Fruit fly (Drosophila melanogaster) whole organism, embryonic: ENCODE data around the gene pigs.
A peak's percentile ranks its signal among the peaks of the same experiment; 100 is the strongest.

ENCODE experiments used
- CG12236 ChIP-seq: fragments of 200-800 bp; sonication (Bioruptor generic); optimal IDR thresholded peaks from 2 replicates; lab custom pipeline; 2016; ENCODE audit warnings: missing biosample characterization, missing genetic modification characterization
- CG12659 ChIP-seq: fragments of 200-800 bp; sonication (Bioruptor generic); optimal IDR thresholded peaks from 3 replicates; lab custom pipeline; 2017; ENCODE audit warnings: mild to moderate bottlenecking, missing biosample characterization, missing genetic modification reagents, missing genetic modification characterization
- CG17328 ChIP-seq: fragments of 200-800 bp; sonication (Bioruptor generic); IDR thresholded peaks from 2 replicates; pipeline ENCODE4 v1.3.6; 2022; ENCODE audit warnings: missing biosample characterization, missing genetic modification characterization
- CG17568 ChIP-seq: fragments of 200-800 bp; sonication (Bioruptor generic); optimal IDR thresholded peaks from 2 replicates; lab custom pipeline; 2018; ENCODE audit warnings: missing biosample characterization, mild to moderate bottlenecking, missing genetic modification characterization, moderate library complexity
- CG3847 ChIP-seq: fragments of 200-800 bp; sonication (Bioruptor generic); IDR thresholded peaks from 2 replicates; pipeline ENCODE4 v1.3.6; 2022; ENCODE audit warnings: missing biosample characterization, missing genetic modification characterization
- CG6254 ChIP-seq: fragments of 200-800 bp; sonication (Bioruptor generic); optimal IDR thresholded peaks from 3 replicates; lab custom pipeline; 2017; ENCODE audit warnings: mild to moderate bottlenecking, missing biosample characterization, missing genetic modification reagents, missing genetic modification characterization
- CG6813 ChIP-seq: fragments of 200-800 bp; sonication (Bioruptor generic); optimal IDR thresholded peaks from 2 replicates; lab custom pipeline; 2017; ENCODE audit warnings: missing biosample characterization, missing genetic modification characterization, mild to moderate bottlenecking, moderate library complexity, missing genetic modification reagents
- Hmr ChIP-seq: fragments of 200-800 bp; sonication (Bioruptor generic); optimal IDR thresholded peaks from 3 replicates; lab custom pipeline; 2017; ENCODE audit warnings: mild to moderate bottlenecking, missing biosample characterization, missing genetic modification reagents, missing genetic modification characterization
- Scr ChIP-seq: fragments of 200-800 bp; sonication (Bioruptor generic); IDR thresholded peaks from 2 replicates; pipeline ENCODE4 v1.3.6; 2022; ENCODE audit warnings: missing biosample characterization, missing genetic modification characterization; ENCODE audit not compliant: partially characterized antibody
- tgo ChIP-seq: fragments of 200-800 bp; sonication (Bioruptor generic); IDR thresholded peaks from 3 replicates; pipeline ENCODE4 v1.3.6; 2022; ENCODE audit warnings: missing biosample characterization, missing genetic modification characterization
- tio ChIP-seq: fragments of 200-800 bp; sonication (Bioruptor generic); optimal IDR thresholded peaks from 2 replicates; lab custom pipeline; 2017; ENCODE audit warnings: missing biosample characterization, missing genetic modification characterization, inconsistent platforms
- trh ChIP-seq: fragments of 200-800 bp; sonication (Bioruptor generic); optimal IDR thresholded peaks from 2 replicates; lab custom pipeline; 2016; ENCODE audit warnings: missing biosample characterization, missing genetic modification characterization

DNA sequence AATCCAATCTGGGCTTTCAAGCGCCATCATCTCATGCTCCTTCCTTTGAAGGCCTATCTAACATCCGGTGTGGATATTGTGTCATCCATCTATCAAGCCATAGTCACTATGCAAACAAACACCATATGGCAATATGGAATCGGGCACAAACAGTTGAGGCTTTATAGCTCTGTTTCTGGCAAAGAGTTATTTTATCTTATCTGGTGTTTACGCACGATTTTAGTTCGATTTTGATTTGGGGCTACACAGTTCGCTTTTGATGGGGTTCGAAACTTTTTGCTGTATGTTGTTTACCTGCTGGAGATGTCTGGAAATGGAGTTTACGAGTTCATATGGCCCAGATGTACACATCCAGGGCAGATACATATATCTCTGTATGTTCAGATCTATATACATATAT is 13.7 kb downstream of the pigs start:
- TF ChIP-seq CG17328 (GFP tag; lab: Robert Waterston, UW) (no peak), tgo (no peak), CG3847 (no peak), Scr (GFP tag; lab: Robert Waterston, UW) (no peak), Hmr (GFP tag; lab: Kevin White, UChicago) (peak; percentile 7), CG6813 (GFP tag; lab: Kevin White, UChicago) (no peak), CG17568 (GFP tag; lab: Kevin White, UChicago) (no peak), trh (GFP tag; lab: Kevin White, UChicago) (no peak), CG12659 (GFP tag; lab: Kevin White, UChicago) (no peak), CG6254 (no peak), tio (GFP tag; lab: Kevin White, UChicago) (no peak), CG12236 (GFP tag; lab: Kevin White, UChicago) (no peak)
